Fruit fly (Drosophila melanogaster) whole organism, embryonic: ENCODE measurements around the gene bon.

Experiments used
- CG16779 ChIP-seq: fragments of 200-800 bp; sonication (Bioruptor generic); IDR thresholded peaks from 2 replicates; pipeline ENCODE4 v1.3.6; 2022; ENCODE audit warnings: missing biosample characterization, missing genetic modification characterization
- CG17361 ChIP-seq: fragments of 200-800 bp; sonication (Bioruptor generic); IDR thresholded peaks from 3 replicates; pipeline ENCODE4 v1.3.6; 2022; ENCODE audit warnings: missing biosample characterization, missing genetic modification characterization
- CG7963 ChIP-seq: fragments of 200-800 bp; sonication (Bioruptor generic); IDR thresholded peaks from 3 replicates; pipeline ENCODE4 v1.3.6; 2022; ENCODE audit warnings: missing biosample characterization, missing genetic modification characterization; ENCODE audit not compliant: partially characterized antibody
- HHEX ChIP-seq: fragments of 200-800 bp; sonication (Bioruptor generic); optimal IDR thresholded peaks from 3 replicates; lab custom pipeline; 2017; ENCODE audit warnings: missing biosample characterization, mild to moderate bottlenecking, missing genetic modification characterization, missing genetic modification reagents
- Hr3 ChIP-seq: fragments of 200-800 bp; sonication (Bioruptor generic); optimal IDR thresholded peaks from 3 replicates; lab custom pipeline; 2016; ENCODE audit warnings: missing biosample characterization, missing genetic modification characterization
- dmrt99B ChIP-seq: fragments of 200-800 bp; sonication (Bioruptor generic); optimal IDR thresholded peaks from 2 replicates; lab custom pipeline; 2018; ENCODE audit warnings: missing biosample characterization, mild to moderate bottlenecking, missing genetic modification characterization, moderate library complexity
- mld ChIP-seq: fragments of 200-800 bp; sonication (Bioruptor generic); IDR thresholded peaks from 3 replicates; pipeline ENCODE4 v1.3.6; 2022; ENCODE audit warnings: missing biosample characterization, missing genetic modification characterization; ENCODE audit not compliant: partially characterized antibody
- sc ChIP-seq, 3 experiments: fragments of >200 bp in 2 of 3; fragments of 200-800 bp in 1 of 3; sonication (Bioruptor generic) in 1 of 3; optimal IDR thresholded peaks; 2 replicates in 2 of 3; 3 replicates in 1 of 3; lab custom pipeline; 2017; ENCODE audit warnings: mild to moderate bottlenecking in 1 of 3, missing biosample characterization in 1 of 3, missing genetic modification characterization in 1 of 3, missing genetic modification reagents in 1 of 3
- usp ChIP-seq: fragments of >200 bp; optimal IDR thresholded peaks from 2 replicates; lab custom pipeline; 2017; ENCODE audit warnings: missing biosample characterization, missing genetic modification characterization

DNA sequence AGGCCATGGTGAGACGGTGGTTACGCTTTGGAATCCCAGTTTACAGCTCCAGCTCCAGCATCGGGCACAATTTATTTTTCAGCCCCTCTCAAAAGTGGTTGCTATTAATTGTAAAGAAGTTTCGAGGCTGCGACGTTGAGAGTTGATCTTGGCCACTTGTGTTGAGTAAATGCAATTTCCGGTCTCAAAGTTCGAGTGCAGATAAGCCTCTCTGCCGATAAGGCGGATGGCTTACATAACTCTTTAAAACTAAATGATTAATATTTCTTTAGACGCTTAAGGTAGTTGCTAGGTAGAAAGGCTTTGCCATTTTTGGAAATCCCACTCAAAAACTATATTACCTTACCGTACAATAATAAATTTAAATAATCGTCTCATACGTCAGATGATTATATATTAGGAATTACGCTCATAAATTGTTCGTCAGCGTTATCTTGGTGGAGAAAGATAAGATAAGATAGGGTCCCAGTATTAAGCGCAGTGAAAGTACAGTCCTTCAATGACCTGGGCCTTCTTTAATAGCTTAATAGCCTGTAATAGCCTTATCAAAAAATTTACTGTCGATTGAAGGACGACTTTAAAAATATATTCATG lies 12.7 kb downstream of the bon start:
- TF ChIP-seq usp (GFP tag; lab: Kevin White, UChicago) (no peak), CG17361 (GFP tag; lab: Robert Waterston, UW) (no peak), HHEX (GFP tag; lab: Kevin White, UChicago) (no peak), sc (optimal IDR thresholded peaks at IDR 0.05; lab: Kevin White, UChicago) (no peak), sc (GFP tag; optimal IDR thresholded peaks at IDR 0.05; lab: Kevin White, UChicago) (no peak), dmrt99B (tag; lab: Kevin White, UChicago) (no peak), Hr3 (GFP tag; lab: Kevin White, UChicago) (no peak), CG16779 (GFP tag; lab: Robert Waterston, UW) (no peak), mld (GFP tag; lab: Robert Waterston, UW) (no peak), CG7963 (GFP tag; lab: Robert Waterston, UW) (no peak)
